Worm (Caenorhabditis elegans) whole organism, L4 larva: ENCODE measurements around the gene mut-14.
"Not testable (repeated sequence)": the region's sequence is repeated elsewhere in the genome, so short reads cannot be mapped to it uniquely, and the experiment has no call there.

Experiments
- F26F4.8 ChIP-seq: fragments of 200-800 bp; sonication (Bioruptor generic); conservative IDR thresholded peaks from 2 replicates; pipeline ENCODE4 v1.3.6; 2022; ENCODE audit warnings: missing genetic modification characterization, missing compliant biosample characterization
- F49E8.2 ChIP-seq: sonication (generic microtip); optimal IDR thresholded peaks from 2 replicates; lab custom pipeline; 2016; ENCODE audit warnings: missing compliant biosample characterization, mild to moderate bottlenecking, missing genetic modification characterization, borderline replicate concordance
- R02D3.7 ChIP-seq: fragments of 150-350 bp; sonication (generic microtip); optimal IDR thresholded peaks from 3 replicates; lab custom pipeline; 2014; ENCODE audit warnings: missing biosample characterization, missing genetic modification characterization
- T20F7.1 ChIP-seq: fragments of 200-800 bp; sonication (Bioruptor generic); optimal IDR thresholded peaks from 2 replicates; lab custom pipeline; 2018; ENCODE audit warnings: mild to moderate bottlenecking, missing genetic modification characterization, missing compliant biosample characterization
- Y105C5A.15 ChIP-seq: fragments of 200-800 bp; sonication (Bioruptor generic); IDR thresholded peaks from 2 replicates; pipeline ENCODE4 v1.3.6; 2022; ENCODE audit warnings: missing genetic modification characterization, missing compliant biosample characterization
- aha-1 ChIP-seq: fragments of 150-350 bp; peaks from one replicate; lab custom pipeline; 2014; ENCODE audit warnings: missing biosample characterization, missing genetic modification characterization
- aly-2 ChIP-seq: sonication (generic microtip); optimal IDR thresholded peaks from 2 replicates; lab custom pipeline; 2018; ENCODE audit warnings: missing biosample characterization, missing genetic modification characterization
- attf-4 ChIP-seq: sonication (generic microtip); optimal IDR thresholded peaks from 3 replicates; lab custom pipeline; 2017; ENCODE audit warnings: missing biosample characterization, missing genetic modification characterization
- ceh-62 ChIP-seq: sonication (generic microtip); optimal IDR thresholded peaks from 2 replicates; lab custom pipeline; 2017; ENCODE audit warnings: missing biosample characterization, missing genetic modification characterization
- ceh-82 ChIP-seq: sonication (generic microtip); optimal IDR thresholded peaks from 2 replicates; lab custom pipeline; 2017; ENCODE audit warnings: missing biosample characterization, missing genetic modification characterization
- cey-2 ChIP-seq: sonication (generic microtip); optimal IDR thresholded peaks from 3 replicates; lab custom pipeline; 2017; ENCODE audit warnings: missing genetic modification characterization, mild to moderate bottlenecking, missing compliant biosample characterization, antibody characterized with exemption, borderline replicate concordance; ENCODE audit not compliant: insufficient read depth
- ctbp-1 ChIP-seq: fragments of 200-800 bp; sonication (Bioruptor generic); IDR thresholded peaks from 2 replicates; pipeline ENCODE4 v1.3.6; 2022; ENCODE audit warnings: missing genetic modification reagents, missing genetic modification characterization, missing compliant biosample characterization
- daf-16 ChIP-seq, 3 experiments: sonication (generic microtip); optimal IDR thresholded peaks; 2 replicates each; lab custom pipeline; 2016 to 2017; ENCODE audit warnings: missing genetic modification characterization in 3 of 3, missing genetic modification reagents in 3 of 3, mild to moderate bottlenecking in 2 of 3, missing compliant biosample characterization in 2 of 3, missing biosample characterization in 1 of 3, moderate library complexity in 1 of 3
- dmd-9 ChIP-seq: fragments of 200-800 bp; sonication (Bioruptor generic); IDR thresholded peaks from 2 replicates; pipeline ENCODE4 v1.3.6; 2022; ENCODE audit warnings: missing genetic modification reagents, missing genetic modification characterization, missing compliant biosample characterization
- egl-27 ChIP-seq: sonication (generic microtip); optimal IDR thresholded peaks from 3 replicates; lab custom pipeline; 2017; ENCODE audit warnings: missing biosample characterization, missing genetic modification reagents, missing genetic modification characterization
- fkh-10 ChIP-seq: fragments of 150-350 bp; optimal IDR thresholded peaks from 2 replicates; lab custom pipeline; 2014; ENCODE audit warnings: missing biosample characterization, missing genetic modification reagents, missing genetic modification characterization
- hlh-30 ChIP-seq: sonication (generic microtip); optimal IDR thresholded peaks from 2 replicates; lab custom pipeline; 2017; ENCODE audit warnings: antibody characterized with exemption, mild to moderate bottlenecking, missing genetic modification characterization, missing compliant biosample characterization; ENCODE audit not compliant: insufficient read depth
- hmg-1.1 ChIP-seq: fragments of 200-800 bp; sonication (Bioruptor generic); IDR thresholded peaks from 2 replicates; pipeline ENCODE4 v1.3.6; 2022; ENCODE audit warnings: missing genetic modification reagents, missing genetic modification characterization, missing compliant biosample characterization
- lim-7 ChIP-seq: fragments of 200-800 bp; sonication (Bioruptor generic); IDR thresholded peaks from 2 replicates; pipeline ENCODE4 v1.3.6; 2022; ENCODE audit warnings: missing genetic modification characterization, missing compliant biosample characterization
- lin-38 ChIP-seq: fragments of 200-800 bp; sonication (Bioruptor generic); IDR thresholded peaks from 2 replicates; pipeline ENCODE4 v1.3.6; 2022; ENCODE audit warnings: missing genetic modification reagents, missing genetic modification characterization, missing compliant biosample characterization
- lin-39 ChIP-seq: fragments of 150-350 bp; optimal IDR thresholded peaks from 2 replicates; lab custom pipeline; 2014; ENCODE audit warnings: missing biosample characterization, missing genetic modification reagents, missing genetic modification characterization
- madf-5 ChIP-seq, 2 experiments: fragments of 200-800 bp; sonication (Bioruptor generic); IDR thresholded peaks; 2 replicates each; pipeline ENCODE4 v1.3.6; 2022; ENCODE audit warnings: missing compliant biosample characterization in 2 of 2, missing genetic modification characterization in 2 of 2
- mdt-29 ChIP-seq: fragments of 200-800 bp; sonication (Bioruptor generic); IDR thresholded peaks from 2 replicates; pipeline ENCODE4 v1.3.6; 2022; ENCODE audit warnings: missing genetic modification reagents, missing genetic modification characterization, missing compliant biosample characterization
- mep-1 ChIP-seq: fragments of 150-350 bp; sonication (generic microtip); optimal IDR thresholded peaks from 3 replicates; lab custom pipeline; 2014; ENCODE audit warnings: missing biosample characterization, missing genetic modification characterization
- mxl-2 ChIP-seq: fragments of 200-800 bp; sonication (Bioruptor generic); conservative IDR thresholded peaks from 2 replicates; pipeline ENCODE4 v1.3.6; 2022; ENCODE audit warnings: missing genetic modification reagents, missing genetic modification characterization, missing compliant biosample characterization
- nhr-102 ChIP-seq: sonication (generic microtip); optimal IDR thresholded peaks from 2 replicates; lab custom pipeline; 2016; ENCODE audit warnings: mild to moderate bottlenecking, missing genetic modification characterization, moderate library complexity, missing compliant biosample characterization
- nhr-237 ChIP-seq: sonication (generic microtip); optimal IDR thresholded peaks from 2 replicates; lab custom pipeline; 2017; ENCODE audit warnings: missing biosample characterization, missing genetic modification characterization
- nhr-28 ChIP-seq: fragments of 150-350 bp; optimal IDR thresholded peaks from 2 replicates; lab custom pipeline; 2014; ENCODE audit warnings: missing biosample characterization, missing genetic modification characterization
- nhr-48 ChIP-seq: sonication (generic microtip); optimal IDR thresholded peaks from 2 replicates; lab custom pipeline; 2016; ENCODE audit warnings: mild to moderate bottlenecking, missing genetic modification characterization, missing compliant biosample characterization
- nhr-77 ChIP-seq: fragments of 150-350 bp; optimal IDR thresholded peaks from 2 replicates; lab custom pipeline; 2014; ENCODE audit warnings: missing biosample characterization, missing genetic modification characterization
- pha-4 ChIP-seq, 2 experiments: fragments of 150-350 bp in 1 of 2; fragments of 200-800 bp in 1 of 2; sonication (Bioruptor generic) in 1 of 2; IDR thresholded peaks in 1 of 2; optimal IDR thresholded peaks in 1 of 2; 2 replicates each; pipeline versions ENCODE4 v1.3.6 to Lab custom; 2014 to 2022; ENCODE audit warnings: missing genetic modification characterization in 2 of 2, missing genetic modification reagents in 2 of 2, missing biosample characterization in 1 of 2, missing compliant biosample characterization in 1 of 2
- php-3 ChIP-seq: fragments of 200-800 bp; sonication (Bioruptor generic); IDR thresholded peaks from 2 replicates; pipeline ENCODE4 v1.3.6; 2022; ENCODE audit warnings: missing genetic modification reagents, missing genetic modification characterization, missing compliant biosample characterization
- rbr-2 ChIP-seq: sonication (generic microtip); optimal IDR thresholded peaks from 2 replicates; lab custom pipeline; 2016; ENCODE audit warnings: missing genotype, missing genetic modification characterization, missing compliant biosample characterization
- unc-62 ChIP-seq, 3 experiments: fragments of 150-350 bp in 1 of 3; sonication (generic microtip); optimal IDR thresholded peaks in 2 of 3; peaks in 1 of 3; 1 replicate in 1 of 3; 2 replicates in 2 of 3; lab custom pipeline; 2014 to 2017; ENCODE audit warnings: missing biosample characterization in 3 of 3, missing genetic modification characterization in 3 of 3, missing genetic modification reagents in 3 of 3, missing genotype in 1 of 3
- zip-11 ChIP-seq: fragments of 200-800 bp; sonication (Bioruptor generic); IDR thresholded peaks from 2 replicates; pipeline ENCODE4 v1.3.6; 2022; ENCODE audit warnings: missing genetic modification characterization, missing compliant biosample characterization
- ztf-11 ChIP-seq: fragments of 150-350 bp; optimal IDR thresholded peaks from 2 replicates; lab custom pipeline; 2014; ENCODE audit warnings: missing biosample characterization, missing genetic modification characterization

The mut-14 gene

ce11 chrV:5667337-5667736 lies 6.8 kb upstream of the mut-14 start (continued):
- peak; percentile 98 for TF ChIP-seq lim-7 (GFP tag; lab: Robert Waterston, UW)
- peak; percentile 71 for TF ChIP-seq aha-1 (tag; lab: Kevin White, UChicago)
- TF ChIP-seq nhr-48, result peak; percentile 57
- TF ChIP-seq madf-5 (GFP tag; IDR thresholded peaks at IDR 0.05; lab: Robert Waterston, UW), result peak; percentile 68 to 100; a peak in 3 of 4 replicates
- peak; percentile 86 for TF ChIP-seq php-3 (GFP tag; lab: Robert Waterston, UW)
- no peak for TF ChIP-seq dmd-9
- TF ChIP-seq rbr-2, result peak; percentile 19
- 0 out of 2 replicates have a peak, but pooled peaks have one; percentile 25 for TF ChIP-seq mxl-2 (GFP tag; lab: Robert Waterston, UW)
- no peak for TF ChIP-seq unc-62 (GFP tag; optimal IDR thresholded peaks at IDR 0.05 in 1 of 2; lab: Kevin White, UChicago)
- TF ChIP-seq unc-62 (tag; optimal IDR thresholded peaks at IDR 0.05; lab: Kevin White, UChicago), result no peak
- peak; percentile 91 for TF ChIP-seq pha-4 (GFP tag; IDR thresholded peaks at IDR 0.05; lab: Robert Waterston, UW)
- TF ChIP-seq pha-4 (tag; optimal IDR thresholded peaks at IDR 0.05; lab: Kevin White, UChicago), result no peak
- TF ChIP-seq attf-4, result no peak
- peak; percentile 85 for TF ChIP-seq ctbp-1 (GFP tag; lab: Robert Waterston, UW)
- no peak for TF ChIP-seq lin-39 (tag; lab: Kevin White, UChicago)
- no peak for TF ChIP-seq ztf-11 (tag; lab: Kevin White, UChicago)
- no peak for TF ChIP-seq egl-27 (tag; lab: Kevin White, UChicago)
- TF ChIP-seq nhr-28 (tag; lab: Kevin White, UChicago), result no peak
- TF ChIP-seq F26F4.8, result peak; percentile 93
- no peak for TF ChIP-seq mep-1 (tag; lab: Kevin White, UChicago)
- no peak for TF ChIP-seq R02D3.7 (tag; lab: Kevin White, UChicago)
- no peak for TF ChIP-seq ceh-82 (tag; lab: Kevin White, UChicago)
- peak; percentile 56 for TF ChIP-seq nhr-102 (tag; lab: Kevin White, UChicago)
- no peak for TF ChIP-seq nhr-237
- TF ChIP-seq Y105C5A.15 (GFP tag; lab: Robert Waterston, UW), result peak; percentile 99
- TF ChIP-seq hmg-1.1 (GFP tag; lab: Robert Waterston, UW), result 0 out of 2 replicates have a peak, but pooled peaks have one; percentile 32
- no peak for TF ChIP-seq aly-2 (tag; lab: Kevin White, UChicago)
- TF ChIP-seq fkh-10 (GFP tag; lab: Kevin White, UChicago), result no peak

ce11 chrV:5666036-5666729 lies 5.7 kb upstream of the mut-14 start, which contains the start of gene C14C11.7:
C14C11.7 (minus strand) TSS chrV:5666086.
- no peak for TF ChIP-seq fkh-10 (GFP tag; lab: Kevin White, UChicago)
- TF ChIP-seq unc-62 (GFP tag; optimal IDR thresholded peaks at IDR 0.05 in 1 of 2; lab: Kevin White, UChicago), result no peak
- no peak for TF ChIP-seq unc-62 (tag; optimal IDR thresholded peaks at IDR 0.05; lab: Kevin White, UChicago)
- TF ChIP-seq cey-2 (tag; lab: Kevin White, UChicago), result no peak
- no peak for TF ChIP-seq T20F7.1 (GFP tag; lab: Kevin White, UChicago)
- TF ChIP-seq hlh-30 (tag; lab: Kevin White, UChicago), result no peak
- no peak for TF ChIP-seq ctbp-1 (GFP tag; lab: Robert Waterston, UW)
- TF ChIP-seq lin-39 (tag; lab: Kevin White, UChicago), result no peak
- peak; percentile 41 for TF ChIP-seq nhr-28 (tag; lab: Kevin White, UChicago)
- TF ChIP-seq mep-1 (tag; lab: Kevin White, UChicago), result no peak
- no peak for TF ChIP-seq daf-16 (GFP tag; optimal IDR thresholded peaks at IDR 0.05; lab: Kevin White, UChicago)
- TF ChIP-seq daf-16 (tag; optimal IDR thresholded peaks at IDR 0.05; lab: Kevin White, UChicago), result peak; percentile 86
- TF ChIP-seq mdt-29 (GFP tag; lab: Robert Waterston, UW), result no peak
- TF ChIP-seq zip-11 (GFP tag; lab: Robert Waterston, UW), result no peak
- no peak for TF ChIP-seq ceh-62 (tag; lab: Kevin White, UChicago)

DNA sequence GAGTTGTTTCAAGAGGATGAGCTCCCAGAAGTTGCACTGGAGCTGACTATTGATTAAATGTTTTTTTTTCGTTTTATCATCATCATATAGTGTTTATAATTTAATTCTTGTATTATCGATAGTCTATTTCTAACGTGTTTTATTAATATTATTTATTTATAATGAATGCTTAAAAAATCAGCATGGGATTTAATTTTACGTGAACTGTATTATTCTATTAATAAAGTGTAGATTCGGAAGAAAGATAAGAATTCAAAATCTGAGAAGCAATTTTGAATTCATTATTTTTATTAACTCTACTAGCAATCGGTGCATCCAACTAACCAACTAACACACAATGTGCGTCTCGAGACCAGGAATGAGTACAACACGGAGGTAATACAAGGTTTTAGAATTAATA lies 2.8 kb upstream of the mut-14 start, which contains the start of gene C14C11.1:
Gene C14C11.1 (plus strand): TSS at position 301 of the 400 bp plus-strand sequence.
- TF ChIP-seq nhr-77 (tag; lab: Kevin White, UChicago); F49E8.2 (tag; lab: Kevin White, UChicago); lin-38 (GFP tag; lab: Robert Waterston, UW): not testable (repeated sequence)
